Worm (Caenorhabditis elegans): ENCODE results near the gene scly-1.

scly-1 gene

DNA sequence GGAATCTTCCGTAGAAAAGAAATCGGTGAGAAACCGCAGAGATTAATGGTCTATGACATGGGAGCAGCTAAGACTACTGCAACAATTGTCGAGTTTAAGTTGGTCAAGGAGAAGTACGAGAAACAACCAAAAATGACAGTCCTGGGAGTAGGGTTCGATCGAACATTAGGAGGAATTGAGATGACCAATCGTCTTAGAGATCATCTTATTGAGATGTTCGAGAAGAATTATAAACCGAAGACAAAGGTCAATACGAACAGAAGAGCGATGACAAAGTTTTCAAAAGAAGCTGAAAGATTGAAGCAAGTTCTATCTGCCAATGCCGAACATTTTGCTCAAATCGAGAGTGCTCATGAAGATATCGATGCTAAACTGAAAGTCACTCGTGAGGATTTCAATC lies 32.9 kb downstream of the scly-1 start:
- TF ChIP-seq tbx-37 (GFP tag; conservative IDR thresholded peaks at IDR 0.05) (no peak), B0310.2 (tag; optimal IDR thresholded peaks at IDR 0.05) (no peak), hnd-1 (tag; optimal IDR thresholded peaks at IDR 0.05) (no peak), ets-7 (tag; optimal IDR thresholded peaks at IDR 0.05) (no peak), aly-1 (tag; optimal IDR thresholded peaks at IDR 0.05) (no peak), tbx-11 (GFP tag; IDR thresholded peaks at IDR 0.05) (no peak), F13C5.2 (tag; optimal IDR thresholded peaks at IDR 0.05) (no peak), sea-1 (GFP tag; conservative IDR thresholded peaks at IDR 0.05) (no peak), tra-4 (tag; optimal IDR thresholded peaks at IDR 0.05) (no peak), pes-1 (GFP tag; IDR thresholded peaks at IDR 0.05) (no peak), scrt-1 (GFP tag; IDR thresholded peaks at IDR 0.05) (no peak)

DNA sequence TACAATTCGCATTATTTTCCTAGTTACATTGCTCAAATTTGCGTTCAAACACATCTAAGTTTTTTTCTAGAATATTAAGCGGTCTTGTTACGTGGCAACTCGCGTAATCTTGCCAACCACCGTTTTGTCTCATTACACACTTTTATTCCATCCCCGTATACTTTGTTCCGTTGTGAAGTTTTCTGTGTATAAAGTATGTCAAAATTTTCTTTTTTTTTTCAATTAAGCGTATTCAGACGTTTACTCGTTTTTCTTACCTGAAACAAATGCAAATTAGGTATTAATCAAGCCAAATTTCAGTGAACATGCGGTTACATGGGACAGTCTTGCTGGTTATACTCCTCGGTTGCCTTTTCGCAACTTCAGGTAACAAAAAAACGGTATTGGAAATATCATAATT lies 33.9 kb downstream of the scly-1 start, which contains the start of gene T24H7.2:
Gene T24H7.2, plus strand, starts transcription at position 301 of the 400 bp plus-strand sequence.
- TF ChIP-seq aly-1 (tag; optimal IDR thresholded peaks at IDR 0.05): no peak
- no peak for TF ChIP-seq tbx-37 (GFP tag; conservative IDR thresholded peaks at IDR 0.05)
- no peak for TF ChIP-seq sea-1 (GFP tag; conservative IDR thresholded peaks at IDR 0.05)
- no peak for TF ChIP-seq hmg-4 (GFP tag; optimal IDR thresholded peaks at IDR 0.05)
- no peak for TF ChIP-seq B0310.2 (tag; optimal IDR thresholded peaks at IDR 0.05)
- no peak for TF ChIP-seq scrt-1 (GFP tag; IDR thresholded peaks at IDR 0.05)
- no peak for TF ChIP-seq hmbx-1 (tag; optimal IDR thresholded peaks at IDR 0.05)

DNA sequence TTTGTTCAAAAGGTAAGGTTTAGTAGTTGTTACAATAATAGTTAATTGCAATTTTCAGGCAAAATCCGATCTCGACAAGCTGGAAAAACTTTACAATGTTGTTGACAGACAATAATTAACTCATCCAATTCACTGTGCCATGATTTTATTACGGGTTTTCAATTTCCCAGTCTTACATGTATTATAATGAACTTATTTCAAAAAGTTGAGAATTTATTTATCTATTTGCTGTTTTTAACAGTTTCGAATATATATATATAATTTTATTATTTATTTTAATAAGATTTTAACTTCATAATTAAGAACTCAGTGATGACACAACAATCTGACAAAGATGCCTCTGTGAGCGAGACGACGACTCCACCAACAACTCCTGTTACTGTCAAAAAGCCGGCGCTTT lies 34.8 kb downstream of the scly-1 start, which contains the start of gene lelo-1:
Gene lelo-1, plus strand, starts transcription at position 301 of the 400 bp plus-strand sequence.
- TF ChIP-seq ama-1 (optimal IDR thresholded peaks at IDR 0.05) (no peak), flt-1 (GFP tag; IDR thresholded peaks at IDR 0.05) (no peak), pes-1 (GFP tag; IDR thresholded peaks at IDR 0.05) (no peak), ets-7 (tag; optimal IDR thresholded peaks at IDR 0.05) (no peak), hnd-1 (tag; optimal IDR thresholded peaks at IDR 0.05) (no peak), tbx-11 (GFP tag; IDR thresholded peaks at IDR 0.05) (no peak), hmbx-1 (tag; optimal IDR thresholded peaks at IDR 0.05) (no peak), sea-1 (GFP tag; conservative IDR thresholded peaks at IDR 0.05) (no peak), F13C5.2 (tag; optimal IDR thresholded peaks at IDR 0.05) (no peak), aly-1 (tag; optimal IDR thresholded peaks at IDR 0.05) (no peak), ceh-13 (GFP tag; optimal IDR thresholded peaks at IDR 0.05) (no peak)

DNA sequence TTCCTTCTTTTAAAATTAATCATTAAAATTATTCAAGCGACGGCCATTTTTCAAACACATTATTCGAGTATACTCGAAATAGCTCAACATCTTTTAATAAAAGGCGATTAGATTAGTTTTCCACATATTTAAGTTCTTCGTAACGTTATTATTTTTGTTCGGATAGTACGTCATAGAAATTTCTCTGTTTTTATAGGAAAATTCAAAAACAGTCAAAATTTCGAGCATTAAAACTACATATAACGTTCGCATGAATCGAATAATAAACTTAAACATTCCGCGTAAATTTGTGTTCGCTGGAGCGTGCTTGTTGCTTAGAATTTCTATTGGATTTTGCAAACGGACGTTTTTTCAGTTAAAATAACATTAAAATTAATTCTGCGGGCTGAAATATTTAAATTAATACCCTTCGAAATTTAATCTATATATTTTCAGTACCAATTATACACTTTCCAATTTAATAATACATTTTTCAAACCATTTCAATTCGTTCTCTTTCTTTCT lies 35.7 kb downstream of the scly-1 start, which contains the start of gene blos-4:
Gene blos-4, plus strand, starts transcription at position 51 of the 504 bp plus-strand sequence.
- TF ChIP-seq ets-7 (tag; optimal IDR thresholded peaks at IDR 0.05) (no peak), hnd-1 (tag; optimal IDR thresholded peaks at IDR 0.05) (no peak), sea-1 (GFP tag; conservative IDR thresholded peaks at IDR 0.05) (no peak), aly-1 (tag; optimal IDR thresholded peaks at IDR 0.05) (no peak), hmg-4 (GFP tag; optimal IDR thresholded peaks at IDR 0.05) (no peak), hmbx-1 (tag; optimal IDR thresholded peaks at IDR 0.05) (no peak)

DNA sequence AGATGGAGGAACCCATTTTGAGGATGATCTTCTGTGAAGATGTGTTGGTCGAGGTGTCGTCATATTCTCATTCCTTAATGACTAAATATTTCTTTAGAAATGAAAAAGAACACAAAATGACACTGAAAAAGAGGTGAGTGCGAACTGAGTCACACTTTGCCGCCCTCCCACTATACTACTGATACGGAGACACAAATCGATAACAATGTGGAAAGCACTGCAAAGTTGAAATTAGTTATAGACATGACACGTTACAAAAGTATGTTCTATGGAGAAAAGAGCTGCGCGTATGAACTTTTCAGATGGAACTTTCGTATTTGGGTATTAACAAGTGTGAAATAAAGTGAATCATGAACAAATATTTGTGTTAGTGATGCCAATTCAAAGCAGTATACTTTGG lies 36.7 kb downstream of the scly-1 start, which contains the start of gene tat-4:
Gene tat-4, minus strand, starts transcription at position 117 of the 400 bp plus-strand sequence.
- TF ChIP-seq hnd-1 (tag; optimal IDR thresholded peaks at IDR 0.05) (no peak), sea-1 (GFP tag; conservative IDR thresholded peaks at IDR 0.05) (no peak), ets-7 (tag; optimal IDR thresholded peaks at IDR 0.05) (no peak), ama-1 (optimal IDR thresholded peaks at IDR 0.05) (no peak), ceh-13 (GFP tag; optimal IDR thresholded peaks at IDR 0.05) (no peak), pes-1 (GFP tag; IDR thresholded peaks at IDR 0.05) (no peak), scrt-1 (GFP tag; IDR thresholded peaks at IDR 0.05) (no peak), ceh-36 (tag; optimal IDR thresholded peaks at IDR 0.05) (no peak), tbx-11 (GFP tag; IDR thresholded peaks at IDR 0.05) (no peak), B0310.2 (tag; optimal IDR thresholded peaks at IDR 0.05) (no peak), aly-1 (tag; optimal IDR thresholded peaks at IDR 0.05) (no peak), hmg-4 (GFP tag; optimal IDR thresholded peaks at IDR 0.05) (no peak)

DNA sequence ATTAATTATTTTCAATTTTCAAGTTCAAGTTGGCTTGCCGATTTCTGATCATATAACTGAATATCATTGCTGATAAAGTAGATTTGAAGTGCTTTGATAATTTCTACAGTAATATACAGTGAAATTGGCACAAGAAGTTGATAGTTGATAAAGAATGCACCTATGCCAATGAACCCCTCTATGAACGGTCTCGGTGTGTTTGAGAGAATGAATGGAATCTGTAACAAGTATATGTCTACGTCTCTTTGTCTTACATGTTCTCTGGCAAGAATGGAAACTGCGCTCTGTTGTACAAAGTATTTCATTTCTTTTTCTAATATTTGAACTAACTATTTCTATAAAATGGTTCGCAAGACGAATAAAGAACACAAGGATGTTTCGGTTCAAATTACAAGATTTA lies 39.1 kb downstream of the scly-1 start, which contains the start of gene T24H7.8:
Gene T24H7.8, plus strand, starts transcription at position 301 of the 400 bp plus-strand sequence.
- TF ChIP-seq hnd-1 (tag; optimal IDR thresholded peaks at IDR 0.05) (no peak), flt-1 (GFP tag; IDR thresholded peaks at IDR 0.05) (no peak), scrt-1 (GFP tag; IDR thresholded peaks at IDR 0.05) (no peak), aly-1 (tag; optimal IDR thresholded peaks at IDR 0.05) (no peak), ets-7 (tag; optimal IDR thresholded peaks at IDR 0.05) (no peak), sea-1 (GFP tag; conservative IDR thresholded peaks at IDR 0.05) (no peak), hmg-4 (GFP tag; optimal IDR thresholded peaks at IDR 0.05) (no peak), ceh-36 (tag; optimal IDR thresholded peaks at IDR 0.05) (no peak), tbx-11 (GFP tag; IDR thresholded peaks at IDR 0.05) (no peak), F13C5.2 (tag; optimal IDR thresholded peaks at IDR 0.05) (no peak)

DNA sequence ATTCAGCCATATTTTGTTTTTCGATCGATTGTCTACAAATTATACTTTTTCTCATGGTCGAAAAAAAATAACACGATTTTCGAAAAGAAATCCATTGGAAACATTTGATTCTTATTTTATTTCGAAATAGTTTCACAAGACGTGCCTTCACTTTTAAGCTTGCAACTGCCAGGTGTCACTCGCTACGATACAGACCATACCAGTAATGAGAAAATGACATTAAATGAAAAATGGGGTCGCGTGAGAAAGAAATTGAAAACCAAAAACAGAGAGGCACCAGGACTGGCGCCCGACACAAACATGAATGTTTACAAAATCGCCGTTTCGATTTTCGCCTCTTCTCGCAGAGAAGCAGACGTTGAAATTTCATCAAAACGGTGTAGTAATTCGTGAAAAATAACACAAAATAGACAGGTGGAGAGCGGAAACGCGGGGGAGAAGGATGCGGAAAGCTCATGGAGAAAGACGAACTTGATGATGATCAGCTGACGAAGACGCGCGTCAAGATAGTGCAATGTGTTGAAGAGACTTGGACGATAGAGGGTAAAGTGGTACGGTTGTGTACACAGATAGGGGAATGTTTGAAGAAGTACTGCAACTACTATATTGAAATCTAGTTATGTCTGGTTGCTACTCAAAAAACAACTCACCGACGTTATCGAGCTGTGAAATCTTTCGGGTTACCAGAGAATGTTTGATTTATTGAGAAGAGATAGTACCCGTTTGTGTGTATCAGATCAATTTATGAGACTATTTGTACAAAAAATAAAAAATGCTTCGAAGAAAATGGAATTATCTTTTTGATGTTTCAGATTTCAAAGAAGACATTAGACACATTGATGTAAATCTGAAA lies 44.6 kb downstream of the scly-1 start:
- TF ChIP-seq ama-1 (optimal IDR thresholded peaks at IDR 0.05) (no peak), hmbx-1 (tag; optimal IDR thresholded peaks at IDR 0.05) (no peak), hmg-4 (GFP tag; optimal IDR thresholded peaks at IDR 0.05) (no peak), F13C5.2 (tag; optimal IDR thresholded peaks at IDR 0.05) (no peak), ceh-36 (tag; optimal IDR thresholded peaks at IDR 0.05) (no peak), ceh-13 (GFP tag; optimal IDR thresholded peaks at IDR 0.05) (no peak), tbx-37 (GFP tag; conservative IDR thresholded peaks at IDR 0.05) (no peak), sea-1 (GFP tag; conservative IDR thresholded peaks at IDR 0.05) (no peak), pes-1 (GFP tag; IDR thresholded peaks at IDR 0.05) (no peak), B0310.2 (tag; optimal IDR thresholded peaks at IDR 0.05) (no peak), scrt-1 (GFP tag; IDR thresholded peaks at IDR 0.05) (no peak), tra-4 (tag; optimal IDR thresholded peaks at IDR 0.05) (no peak), aly-1 (tag; optimal IDR thresholded peaks at IDR 0.05) (no peak), hnd-1 (tag; optimal IDR thresholded peaks at IDR 0.05) (no peak), ets-7 (tag; optimal IDR thresholded peaks at IDR 0.05) (no peak), flt-1 (GFP tag; IDR thresholded peaks at IDR 0.05) (no peak), tbx-11 (GFP tag; IDR thresholded peaks at IDR 0.05) (no peak)

All from whole organism, early embryonic.